Fruit fly (Drosophila melanogaster) whole organism, adult: ENCODE data around the gene brv3.
A peak's percentile ranks its signal among the peaks of the same experiment; 100 is the strongest.

Experiments
- CG11617 ChIP-seq: fragments of 200-800 bp; sonication (Bioruptor generic); optimal IDR thresholded peaks from 2 replicates; lab custom pipeline; 2017; ENCODE audit warnings: mild to moderate bottlenecking, missing biosample characterization, missing genetic modification reagents, missing genetic modification characterization
- CG12768 ChIP-seq: fragments of 200-800 bp; sonication (Bioruptor generic); optimal IDR thresholded peaks from 2 replicates; lab custom pipeline; 2017; ENCODE audit warnings: missing biosample characterization, missing genetic modification characterization, mild to moderate bottlenecking, moderate library complexity, missing genetic modification reagents
- CG14711 ChIP-seq: fragments of 200-800 bp; sonication (Bioruptor generic); optimal IDR thresholded peaks from 2 replicates; lab custom pipeline; 2018; ENCODE audit warnings: missing biosample characterization, mild to moderate bottlenecking, missing genetic modification characterization, moderate library complexity
- CG1620 ChIP-seq: fragments of 200-800 bp; sonication (Bioruptor generic); optimal IDR thresholded peaks from 2 replicates; lab custom pipeline; 2016; ENCODE audit warnings: missing biosample characterization, missing genetic modification characterization
- CG33017 ChIP-seq: fragments of 200-800 bp; sonication (Bioruptor generic); optimal IDR thresholded peaks from 2 replicates; lab custom pipeline; 2018; ENCODE audit warnings: missing biosample characterization, mild to moderate bottlenecking, missing genetic modification characterization, moderate library complexity
- CG5204 ChIP-seq: fragments of 200-800 bp; sonication (Bioruptor generic); optimal IDR thresholded peaks from 2 replicates; lab custom pipeline; 2016; ENCODE audit warnings: missing biosample characterization, missing genetic modification characterization
- CG7045 ChIP-seq: fragments of 200-800 bp; sonication (Bioruptor generic); optimal IDR thresholded peaks from 2 replicates; lab custom pipeline; 2017; ENCODE audit warnings: missing biosample characterization, mild to moderate bottlenecking, missing genetic modification characterization
- CG7101 ChIP-seq: fragments of 200-800 bp; sonication (Bioruptor generic); optimal IDR thresholded peaks from 2 replicates; lab custom pipeline; 2018; ENCODE audit warnings: missing biosample characterization, mild to moderate bottlenecking, missing genetic modification characterization, moderate library complexity
- Clk ChIP-seq: fragments of 200-800 bp; sonication (Bioruptor generic); optimal IDR thresholded peaks from 2 replicates; lab custom pipeline; 2017; ENCODE audit warnings: missing biosample characterization, missing genetic modification characterization
- Crg-1 ChIP-seq: fragments of 200-800 bp; sonication (Bioruptor generic); optimal IDR thresholded peaks from 2 replicates; lab custom pipeline; 2016; ENCODE audit warnings: missing biosample characterization, missing genetic modification characterization
- Hr96 ChIP-seq: fragments of 200-800 bp; sonication (Bioruptor generic); optimal IDR thresholded peaks from 2 replicates; lab custom pipeline; 2016; ENCODE audit warnings: missing biosample characterization, missing genetic modification characterization
- Mnt ChIP-seq: fragments of 200-800 bp; sonication (Bioruptor generic); optimal IDR thresholded peaks from 2 replicates; lab custom pipeline; 2016; ENCODE audit warnings: missing biosample characterization, mild to moderate bottlenecking, missing genetic modification characterization
- bab1 ChIP-seq: fragments of 200-800 bp; sonication (Bioruptor generic); optimal IDR thresholded peaks from 3 replicates; lab custom pipeline; 2019; ENCODE audit warnings: missing biosample characterization, mild to moderate bottlenecking, missing genetic modification characterization, moderate library complexity
- cic ChIP-seq: fragments of 200-800 bp; sonication (Bioruptor generic); optimal IDR thresholded peaks from 2 replicates; lab custom pipeline; 2017; ENCODE audit warnings: missing biosample characterization, mild to moderate bottlenecking, missing genetic modification characterization, moderate library complexity
- cnc ChIP-seq, 2 experiments: fragments of >200 bp; optimal IDR thresholded peaks; 2 replicates each; lab custom pipeline; 2017
- kay ChIP-seq: fragments of 200-800 bp; sonication (Bioruptor generic); peaks from one replicate; lab custom pipeline; 2016; ENCODE audit warnings: missing biosample characterization, missing genetic modification characterization, borderline replicate concordance
- ovo ChIP-seq: fragments of 200-800 bp; sonication (Bioruptor generic); optimal IDR thresholded peaks from 2 replicates; lab custom pipeline; 2016; ENCODE audit warnings: missing biosample characterization, missing genetic modification characterization
- pad ChIP-seq: fragments of 200-800 bp; sonication (Bioruptor generic); optimal IDR thresholded peaks from 3 replicates; lab custom pipeline; 2017; ENCODE audit warnings: missing biosample characterization, missing genetic modification characterization, mild to moderate bottlenecking, moderate library complexity, missing genetic modification reagents
- tj ChIP-seq: fragments of 200-800 bp; sonication (Bioruptor generic); optimal IDR thresholded peaks from 3 replicates; lab custom pipeline; 2017; ENCODE audit warnings: missing biosample characterization, mild to moderate bottlenecking, missing genetic modification characterization, moderate library complexity
- toe ChIP-seq: fragments of 200-800 bp; sonication (Bioruptor generic); optimal IDR thresholded peaks from 2 replicates; lab custom pipeline; 2016; ENCODE audit warnings: missing biosample characterization, missing genetic modification characterization

The brv3 gene

dm6 chrX:2638646-2639045 is 14.3 kb upstream of the brv3 start:
- TF ChIP-seq toe = no peak

- TF ChIP-seq CG14711 (tag; lab: Kevin White, UChicago) = no peak
Observed at dm6 chrX:2637914-2638313, 13.5 kb upstream of the brv3 start.

dm6 chrX:2636825-2637535 is 12.6 kb upstream of the brv3 start:
- no peak for TF ChIP-seq CG7045 (GFP tag; lab: Kevin White, UChicago)
- no peak for TF ChIP-seq Mnt
- TF ChIP-seq CG33017 = no peak
- TF ChIP-seq cic (GFP tag; lab: Kevin White, UChicago) = no peak
- no peak for TF ChIP-seq Hr96
- no peak for TF ChIP-seq CG1620
- TF ChIP-seq Clk (GFP tag; lab: Kevin White, UChicago) = no peak
- TF ChIP-seq CG14711 (tag; lab: Kevin White, UChicago) = no peak
- no peak for TF ChIP-seq toe
- no peak for TF ChIP-seq CG7101 (tag; lab: Kevin White, UChicago)
- TF ChIP-seq Crg-1 (GFP tag; lab: Kevin White, UChicago) = no peak

dm6 chrX:2635953-2636715 is 11.8 kb upstream of the brv3 start:
- TF ChIP-seq Hr96 (no peak), CG14711 (tag; lab: Kevin White, UChicago) (peak; percentile 73)

- TF ChIP-seq cic (GFP tag; lab: Kevin White, UChicago) = no peak
- TF ChIP-seq bab1 (GFP tag; lab: Kevin White, UChicago) = no peak
- no peak for TF ChIP-seq CG11617 (GFP tag; lab: Kevin White, UChicago)
- no peak for TF ChIP-seq CG12768 (GFP tag; lab: Kevin White, UChicago)
- TF ChIP-seq CG7045 (GFP tag; lab: Kevin White, UChicago) = peak; percentile 35
- TF ChIP-seq CG14711 (tag; lab: Kevin White, UChicago) = peak; percentile 4
- no peak for TF ChIP-seq ovo
- TF ChIP-seq Clk (GFP tag; lab: Kevin White, UChicago) = no peak
- no peak for TF ChIP-seq cnc (optimal IDR thresholded peaks at IDR 0.05; lab: Kevin White, UChicago)
- no peak for TF ChIP-seq Mnt
- no peak for TF ChIP-seq CG33017
- no peak for TF ChIP-seq tj (GFP tag; lab: Kevin White, UChicago)
- no peak for TF ChIP-seq pad (GFP tag; lab: Kevin White, UChicago)
- TF ChIP-seq kay = no peak
- TF ChIP-seq CG5204 (GFP tag; lab: Kevin White, UChicago) = no peak
- TF ChIP-seq toe = no peak
- peak; percentile 8 for TF ChIP-seq CG1620
- no peak for TF ChIP-seq Crg-1 (GFP tag; lab: Kevin White, UChicago)
- peak; percentile 6 for TF ChIP-seq CG7101 (tag; lab: Kevin White, UChicago)
- TF ChIP-seq Hr96 = no peak
Observed at dm6 chrX:2635075-2635643, 10.8 kb upstream of the brv3 start.

- TF ChIP-seq toe = no peak
- peak; percentile 52 for TF ChIP-seq Mnt
- peak; percentile 60 for TF ChIP-seq bab1 (GFP tag; lab: Kevin White, UChicago)
- no peak for TF ChIP-seq Crg-1 (GFP tag; lab: Kevin White, UChicago)
Observed at dm6 chrX:2633847-2634776, 9.7 kb upstream of the brv3 start, which contains the start of gene sgg. sgg (plus strand) TSS chrX:2633952.

dm6 chrX:2625009-2625408 is 634 bp upstream of the brv3 start:
- TF ChIP-seq CG7101 (tag; lab: Kevin White, UChicago) (no peak), CG7045 (GFP tag; lab: Kevin White, UChicago) (no peak), toe (no peak)
